Worm (Caenorhabditis elegans): Measurements from ENCODE around the gene T27A10.6.

DNA sequence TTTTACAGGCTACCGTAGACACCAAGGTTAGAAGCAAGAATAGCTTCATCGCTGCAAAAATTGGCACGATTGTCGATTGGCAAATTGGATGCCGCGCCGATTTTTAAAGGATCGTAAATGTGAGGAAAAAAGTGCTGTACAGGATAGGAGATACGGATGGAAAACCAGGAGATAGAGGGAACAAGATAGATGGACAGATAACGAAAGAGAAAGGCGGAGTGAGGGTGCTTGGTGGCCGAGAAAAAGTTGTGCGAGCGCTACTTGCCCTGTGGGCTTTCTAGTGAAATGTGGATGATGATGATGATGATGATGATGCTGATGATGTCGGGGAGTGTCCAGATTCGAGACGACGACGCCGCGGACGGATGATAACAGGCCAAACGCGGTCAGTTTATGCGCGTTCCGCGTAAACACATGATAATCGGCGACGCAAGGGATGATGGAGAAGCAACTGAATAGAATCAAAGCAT, at the start of gene T27A10.6:
- no peak for TF ChIP-seq aha-1 (tag; optimal IDR thresholded peaks at IDR 0.05)
- TF ChIP-seq unc-86 (tag; optimal IDR thresholded peaks at IDR 0.05): no peak
- no peak for TF ChIP-seq dpl-1 (GFP tag; optimal IDR thresholded peaks at IDR 0.05)
- TF ChIP-seq blmp-1 (tag; optimal IDR thresholded peaks at IDR 0.05): peak; percentile 89
- no peak for TF ChIP-seq nhr-76 (tag; optimal IDR thresholded peaks at IDR 0.05)
- no peak for TF ChIP-seq lin-35 (GFP tag; optimal IDR thresholded peaks at IDR 0.05)
- TF ChIP-seq mef-2 (tag; optimal IDR thresholded peaks at IDR 0.05): no peak
- TF ChIP-seq rnt-1 (tag; optimal IDR thresholded peaks at IDR 0.05): no peak
- TF ChIP-seq pqm-1 (tag; optimal IDR thresholded peaks at IDR 0.05): no peak
- no peak for TF ChIP-seq F16B12.6 (tag; optimal IDR thresholded peaks at IDR 0.05)
- no peak for TF ChIP-seq ceh-63 (GFP tag; optimal IDR thresholded peaks at IDR 0.05)
